Worm (Caenorhabditis elegans) whole organism, L3 larva: ENCODE data around the gene lin-7.

Source experiments
- R02D3.7 ChIP-seq: fragments of 150-350 bp; optimal IDR thresholded peaks from 2 replicates; lab custom pipeline; 2014; ENCODE audit warnings: missing biosample characterization, missing genetic modification characterization
- ceh-16 ChIP-seq: sonication (generic microtip); optimal IDR thresholded peaks from 2 replicates; lab custom pipeline; 2017; ENCODE audit warnings: missing biosample characterization, missing genetic modification characterization
- ceh-28 ChIP-seq: fragments of 150-350 bp; optimal IDR thresholded peaks from 2 replicates; lab custom pipeline; 2014; ENCODE audit warnings: missing biosample characterization, missing genetic modification reagents, missing genetic modification characterization
- ceh-82 ChIP-seq: fragments of 150-350 bp; optimal IDR thresholded peaks from 2 replicates; lab custom pipeline; 2014; ENCODE audit warnings: missing biosample characterization, missing genetic modification characterization
- ceh-9 ChIP-seq: sonication (generic microtip); optimal IDR thresholded peaks from 2 replicates; lab custom pipeline; 2018; ENCODE audit warnings: missing biosample characterization, missing genetic modification characterization
- egl-27 ChIP-seq: sonication (generic microtip); optimal IDR thresholded peaks from 4 replicates; lab custom pipeline; 2017; ENCODE audit warnings: missing biosample characterization, missing genetic modification reagents, missing genetic modification characterization
- elt-1 ChIP-seq: fragments of 150-350 bp; optimal IDR thresholded peaks from 2 replicates; lab custom pipeline; 2014; ENCODE audit warnings: missing biosample characterization, missing genetic modification characterization
- elt-2 ChIP-seq: sonication (generic microtip); optimal IDR thresholded peaks from 2 replicates; lab custom pipeline; 2016; ENCODE audit warnings: missing genetic modification reagents, mild to moderate bottlenecking, missing genetic modification characterization, missing compliant biosample characterization
- elt-3 ChIP-seq, 3 experiments: fragments of 150-350 bp in 1 of 3; sonication (generic microtip) in 2 of 3; optimal IDR thresholded peaks; 2 replicates in 2 of 3; 4 replicates in 1 of 3; lab custom pipeline; 2014 to 2017; ENCODE audit warnings: missing biosample characterization in 3 of 3, missing genetic modification characterization in 3 of 3
- fkh-2 ChIP-seq: fragments of 150-350 bp; optimal IDR thresholded peaks from 2 replicates; lab custom pipeline; 2014; ENCODE audit warnings: missing biosample characterization, missing genetic modification reagents, missing genetic modification characterization
- fos-1 ChIP-seq: fragments of 150-350 bp; optimal IDR thresholded peaks from 2 replicates; lab custom pipeline; 2014; ENCODE audit warnings: missing biosample characterization, missing genetic modification characterization
- hmg-11 ChIP-seq: sonication (generic microtip); optimal IDR thresholded peaks from 2 replicates; lab custom pipeline; 2016; ENCODE audit warnings: missing genetic modification characterization, missing compliant biosample characterization
- jun-1 ChIP-seq: fragments of 150-350 bp; optimal IDR thresholded peaks from 2 replicates; lab custom pipeline; 2014; ENCODE audit warnings: missing biosample characterization, missing genetic modification reagents, missing genetic modification characterization
- lin-15B ChIP-seq: fragments of 150-350 bp; optimal IDR thresholded peaks from 2 replicates; lab custom pipeline; 2014; ENCODE audit warnings: missing biosample characterization, missing genetic modification characterization
- lin-39 ChIP-seq: fragments of 150-350 bp; optimal IDR thresholded peaks from 2 replicates; lab custom pipeline; 2018; ENCODE audit warnings: missing biosample characterization, missing genetic modification reagents, missing genetic modification characterization
- mdl-1 ChIP-seq: fragments of 150-350 bp; optimal IDR thresholded peaks from 2 replicates; lab custom pipeline; 2014; ENCODE audit warnings: missing biosample characterization, missing genetic modification characterization
- nfya-1 ChIP-seq: sonication (generic microtip); optimal IDR thresholded peaks from 2 replicates; lab custom pipeline; 2017; ENCODE audit warnings: missing genetic modification characterization, mild to moderate bottlenecking, missing compliant biosample characterization, antibody characterized with exemption, moderate library complexity; ENCODE audit not compliant: insufficient read depth
- nhr-11 ChIP-seq: fragments of 150-350 bp; optimal IDR thresholded peaks from 2 replicates; lab custom pipeline; 2014; ENCODE audit warnings: missing biosample characterization, missing genetic modification characterization
- nhr-12 ChIP-seq: fragments of 150-350 bp; optimal IDR thresholded peaks from 2 replicates; lab custom pipeline; 2014; ENCODE audit warnings: missing biosample characterization, missing genetic modification characterization
- nhr-23 ChIP-seq: fragments of 150-350 bp; optimal IDR thresholded peaks from 2 replicates; lab custom pipeline; 2014; ENCODE audit warnings: missing biosample characterization, missing genetic modification reagents, missing genetic modification characterization
- nhr-237 ChIP-seq: fragments of 150-350 bp; optimal IDR thresholded peaks from 2 replicates; lab custom pipeline; 2014; ENCODE audit warnings: missing biosample characterization, missing genetic modification characterization
- nhr-25 ChIP-seq: sonication (generic microtip); optimal IDR thresholded peaks from 2 replicates; lab custom pipeline; 2017; ENCODE audit warnings: missing biosample characterization, missing genetic modification characterization
- nhr-28 ChIP-seq: fragments of 150-350 bp; optimal IDR thresholded peaks from 2 replicates; lab custom pipeline; 2014; ENCODE audit warnings: missing biosample characterization, missing genetic modification characterization
- nhr-43 ChIP-seq: sonication (generic microtip); optimal IDR thresholded peaks from 2 replicates; lab custom pipeline; 2016; ENCODE audit warnings: mild to moderate bottlenecking, missing genetic modification characterization, missing compliant biosample characterization; ENCODE audit not compliant: poor library complexity, severe bottlenecking
- nhr-76 ChIP-seq: fragments of 150-350 bp; sonication (generic microtip); optimal IDR thresholded peaks from 5 replicates; lab custom pipeline; 2014; ENCODE audit warnings: missing biosample characterization, missing genetic modification characterization
- nhr-77 ChIP-seq: fragments of 150-350 bp; optimal IDR thresholded peaks from 2 replicates; lab custom pipeline; 2014; ENCODE audit warnings: missing biosample characterization, missing genetic modification characterization
- pha-4 ChIP-seq: fragments of 150-350 bp; optimal IDR thresholded peaks from 2 replicates; lab custom pipeline; 2014; ENCODE audit warnings: missing biosample characterization, missing genetic modification reagents, missing genetic modification characterization
- sea-2 ChIP-seq: fragments of 150-350 bp; sonication (generic microtip); optimal IDR thresholded peaks from 4 replicates; lab custom pipeline; 2014; ENCODE audit warnings: missing biosample characterization, missing genetic modification reagents, missing genetic modification characterization
- skn-1 ChIP-seq: fragments of 150-350 bp; optimal IDR thresholded peaks from 2 replicates; lab custom pipeline; 2014; ENCODE audit warnings: missing biosample characterization, missing genetic modification characterization
- snpc-4 ChIP-seq: fragments of 150-350 bp; optimal IDR thresholded peaks from 2 replicates; lab custom pipeline; 2014; ENCODE audit warnings: missing biosample characterization, missing genetic modification characterization
- unc-39 ChIP-seq: sonication (generic microtip); optimal IDR thresholded peaks from 4 replicates; lab custom pipeline; 2017; ENCODE audit warnings: missing biosample characterization, missing genetic modification characterization
- zag-1 ChIP-seq: fragments of 150-350 bp; optimal IDR thresholded peaks from 2 replicates; lab custom pipeline; 2014; ENCODE audit warnings: missing biosample characterization, missing genetic modification characterization
- ztf-11 ChIP-seq: fragments of 150-350 bp; optimal IDR thresholded peaks from 2 replicates; lab custom pipeline; 2014; ENCODE audit warnings: missing biosample characterization, missing genetic modification characterization
- ztf-4 ChIP-seq: fragments of 150-350 bp; optimal IDR thresholded peaks from 2 replicates; lab custom pipeline; 2014; ENCODE audit warnings: missing biosample characterization, missing genetic modification characterization

The lin-7 gene

ce11 chrII:14361719-14362118, 12.5 kb upstream of the lin-7 start, which contains the start of gene tebp-1:
TSS of gene tebp-1 (plus strand) at chrII:14362019.
- TF ChIP-seq ceh-28 (tag; lab: Kevin White, UChicago) (no peak), nhr-25 (tag; lab: Kevin White, UChicago) (no peak), R02D3.7 (tag; lab: Kevin White, UChicago) (no peak), nhr-76 (no peak)
- TF ChIP-seq, all 47 proteins: peak for 0

- TF ChIP-seq egl-27 (tag; lab: Kevin White, UChicago) (no peak), snpc-4 (tag; lab: Kevin White, UChicago) (no peak), skn-1 (tag; lab: Kevin White, UChicago) (no peak), nfya-1 (tag; lab: Kevin White, UChicago) (no peak), lin-39 (no peak), nhr-23 (tag; lab: Kevin White, UChicago) (no peak), ztf-4 (tag; lab: Kevin White, UChicago) (no peak), ztf-11 (tag; lab: Kevin White, UChicago) (no peak), nhr-12 (tag; lab: Kevin White, UChicago) (no peak), nhr-43 (no peak), elt-1 (no peak)
- TF ChIP-seq, all 47 proteins: peak for 0
Observed at ce11 chrII:14360675-14361074, 11.5 kb upstream of the lin-7 start.

DNA sequence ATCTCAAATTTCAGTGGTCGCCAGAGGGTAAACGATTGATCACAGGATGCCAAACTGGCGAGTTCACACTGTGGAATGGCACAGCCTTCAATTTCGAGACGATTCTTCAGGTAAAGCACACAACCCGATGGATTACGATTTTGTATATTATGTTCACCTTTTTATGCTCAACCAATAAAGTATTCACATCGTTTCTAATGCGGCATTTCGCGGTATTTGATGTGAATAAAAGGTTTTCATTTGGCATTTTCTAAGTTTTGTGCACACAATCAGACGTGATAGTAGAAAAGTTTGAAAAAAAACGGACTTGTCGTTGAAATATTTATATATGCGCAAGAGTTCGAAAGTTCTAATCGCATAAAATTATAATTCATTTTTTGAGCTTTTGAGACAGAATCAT, 9.8 kb upstream of the lin-7 start:
- TF ChIP-seq nhr-28 (tag; lab: Kevin White, UChicago) (no peak), elt-3 (tag; optimal IDR thresholded peaks at IDR 0.05; lab: Kevin White, UChicago) (no peak)

DNA sequence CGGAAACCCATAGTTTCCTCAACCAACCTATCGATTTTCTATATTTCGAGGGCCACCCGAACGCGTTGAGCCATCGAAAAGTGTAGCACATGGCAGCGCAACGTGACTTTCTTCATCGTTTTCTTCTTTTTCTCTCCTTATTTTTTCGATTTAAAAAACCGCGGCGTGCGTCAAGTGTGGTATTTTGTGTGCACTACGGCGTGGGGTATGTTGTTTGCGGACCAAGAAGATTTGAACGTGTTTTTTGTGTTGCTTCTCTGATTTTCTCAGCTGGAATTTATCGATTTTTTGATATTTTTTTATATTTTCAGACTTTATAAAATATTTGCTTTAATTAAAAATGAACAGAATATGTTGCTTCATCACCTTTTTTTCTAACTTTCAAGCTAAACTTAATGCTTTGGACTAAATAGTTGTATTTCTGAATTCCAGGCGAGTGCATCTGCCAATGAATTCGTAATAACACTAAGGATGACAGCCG, 8.8 kb upstream of the lin-7 start, which contains the start of the genes agl-1 and pfs-2:
TSS of gene agl-1 (minus strand) at position 178 of the 481 bp plus-strand sequence.
TSS of gene pfs-2 (plus strand) at position 431 of the 481 bp plus-strand sequence.
- peak; percentile 21 for TF ChIP-seq nhr-25 (tag; lab: Kevin White, UChicago)
- TF ChIP-seq fkh-2 (tag; lab: Kevin White, UChicago): no peak
- peak; percentile 76 for TF ChIP-seq ceh-28 (tag; lab: Kevin White, UChicago)
- TF ChIP-seq nhr-77: peak; percentile 2
- peak; percentile 82 for TF ChIP-seq hmg-11 (tag; lab: Kevin White, UChicago)
- peak; percentile 60 for TF ChIP-seq R02D3.7 (tag; lab: Kevin White, UChicago)
- TF ChIP-seq nhr-237 (tag; lab: Kevin White, UChicago): no peak
- peak; percentile 37 for TF ChIP-seq mdl-1 (tag; lab: Kevin White, UChicago)
- peak; percentile 66 for TF ChIP-seq lin-39
- TF ChIP-seq lin-15B: peak; percentile 83
- TF ChIP-seq pha-4: peak; percentile 77
- no peak for TF ChIP-seq ceh-82 (tag; lab: Kevin White, UChicago)
- peak; percentile 84 for TF ChIP-seq snpc-4 (tag; lab: Kevin White, UChicago)
- peak; percentile 4 for TF ChIP-seq zag-1 (tag; lab: Kevin White, UChicago)
- TF ChIP-seq elt-2: peak; percentile 25
- TF ChIP-seq fos-1 (tag; lab: Kevin White, UChicago): no peak
- no peak for TF ChIP-seq sea-2 (GFP tag; lab: Kevin White, UChicago)
- TF ChIP-seq jun-1 (tag; lab: Kevin White, UChicago): no peak
- TF ChIP-seq nhr-43: peak; percentile 0
- TF ChIP-seq nhr-23 (tag; lab: Kevin White, UChicago): peak; percentile 65
- no peak for TF ChIP-seq ceh-16 (tag; lab: Kevin White, UChicago)
- no peak for TF ChIP-seq nhr-11
- TF ChIP-seq nfya-1 (tag; lab: Kevin White, UChicago): peak; percentile 80
- TF ChIP-seq ceh-9 (tag; lab: Kevin White, UChicago): no peak
- TF ChIP-seq unc-39 (tag; lab: Kevin White, UChicago): no peak

- no peak for TF ChIP-seq elt-3 (tag; optimal IDR thresholded peaks at IDR 0.05; lab: Kevin White, UChicago)
- TF ChIP-seq pha-4: no peak
- no peak for TF ChIP-seq nhr-23 (tag; lab: Kevin White, UChicago)
Observed at ce11 chrII:14351352-14351751, 2.1 kb upstream of the lin-7 start.
